Fruit fly (Drosophila melanogaster) whole organism, embryonic: ENCODE data around the gene CG5921.
A peak's percentile ranks its signal among the peaks of the same experiment; 100 is the strongest.

Experiments used
- Atf3 ChIP-seq: fragments of 200-800 bp; sonication (Bioruptor generic); optimal IDR thresholded peaks from 3 replicates; lab custom pipeline; 2016; ENCODE audit warnings: missing biosample characterization, missing genetic modification characterization
- CG11093 ChIP-seq: fragments of 200-800 bp; sonication (Bioruptor generic); IDR thresholded peaks from 3 replicates; pipeline ENCODE4 v1.3.6; 2022; ENCODE audit warnings: missing biosample characterization, missing genetic modification characterization
- CG11504 ChIP-seq: fragments of 200-800 bp; sonication (Bioruptor generic); optimal IDR thresholded peaks from 3 replicates; lab custom pipeline; 2019; ENCODE audit warnings: missing biosample characterization, mild to moderate bottlenecking, missing genetic modification characterization, moderate library complexity
- CG13624 ChIP-seq: fragments of 200-800 bp; sonication (Bioruptor generic); optimal IDR thresholded peaks from 2 replicates; lab custom pipeline; 2016; ENCODE audit warnings: missing biosample characterization, missing genetic modification characterization
- CG13775 ChIP-seq: fragments of 200-800 bp; sonication (Bioruptor generic); optimal IDR thresholded peaks from 3 replicates; lab custom pipeline; 2017; ENCODE audit warnings: missing biosample characterization, mild to moderate bottlenecking, missing genetic modification characterization
- CG14441 ChIP-seq: fragments of 200-800 bp; sonication (Bioruptor generic); IDR thresholded peaks from 2 replicates; pipeline ENCODE4 v1.3.6; 2022; ENCODE audit warnings: missing biosample characterization, missing genetic modification characterization
- CG14965 ChIP-seq: fragments of 200-800 bp; sonication (Bioruptor generic); optimal IDR thresholded peaks from 2 replicates; lab custom pipeline; 2016; ENCODE audit warnings: missing biosample characterization, missing genetic modification characterization, borderline replicate concordance
- CG17802 ChIP-seq: fragments of 200-800 bp; sonication (Bioruptor generic); optimal IDR thresholded peaks from 2 replicates; lab custom pipeline; 2018; ENCODE audit warnings: missing biosample characterization, mild to moderate bottlenecking, missing genetic modification characterization, moderate library complexity
- CG2875 ChIP-seq: fragments of 200-800 bp; sonication (Bioruptor generic); optimal IDR thresholded peaks from 2 replicates; lab custom pipeline; 2017; ENCODE audit warnings: missing biosample characterization, mild to moderate bottlenecking, missing genetic modification characterization, missing genetic modification reagents
- CG31388 ChIP-seq: fragments of 200-800 bp; sonication (Bioruptor generic); optimal IDR thresholded peaks from 2 replicates; lab custom pipeline; 2016; ENCODE audit warnings: missing biosample characterization, missing genetic modification characterization
- CG3163 ChIP-seq: fragments of 200-800 bp; sonication (Bioruptor generic); optimal IDR thresholded peaks from 3 replicates; lab custom pipeline; 2016; ENCODE audit warnings: missing biosample characterization, missing genetic modification characterization
- CG3281 ChIP-seq: fragments of 200-800 bp; sonication (Bioruptor generic); optimal IDR thresholded peaks from 3 replicates; lab custom pipeline; 2017; ENCODE audit warnings: missing biosample characterization, mild to moderate bottlenecking, missing genetic modification characterization
- CG5245 ChIP-seq: fragments of 200-800 bp; sonication (Bioruptor generic); optimal IDR thresholded peaks from 3 replicates; lab custom pipeline; 2016; ENCODE audit warnings: missing biosample characterization, missing genetic modification characterization
- CG6272 ChIP-seq: fragments of 200-800 bp; sonication (Bioruptor generic); IDR thresholded peaks from 2 replicates; pipeline ENCODE4 v1.3.6; 2022; ENCODE audit warnings: missing biosample characterization, missing genetic modification characterization
- CG6654 ChIP-seq: fragments of 200-800 bp; sonication (Bioruptor generic); optimal IDR thresholded peaks from 2 replicates; lab custom pipeline; 2017; ENCODE audit warnings: missing biosample characterization, mild to moderate bottlenecking, missing genetic modification characterization
- CG7372 ChIP-seq: fragments of 200-800 bp; sonication (Bioruptor generic); IDR thresholded peaks from 2 replicates; pipeline ENCODE4 v1.3.6; 2022; ENCODE audit warnings: missing biosample characterization, missing genetic modification characterization
- CG8478 ChIP-seq: fragments of >200 bp; optimal IDR thresholded peaks from 2 replicates; lab custom pipeline; 2018
- CG9727 ChIP-seq: fragments of 200-800 bp; sonication (Bioruptor generic); optimal IDR thresholded peaks from 3 replicates; lab custom pipeline; 2017; ENCODE audit warnings: missing biosample characterization, mild to moderate bottlenecking, missing genetic modification characterization
- CG9876 ChIP-seq: fragments of 200-800 bp; sonication (Bioruptor generic); optimal IDR thresholded peaks from 2 replicates; lab custom pipeline; 2016; ENCODE audit warnings: missing biosample characterization, missing genetic modification characterization
- Dad ChIP-seq: fragments of 200-800 bp; sonication (Bioruptor generic); optimal IDR thresholded peaks from 3 replicates; lab custom pipeline; 2016; ENCODE audit warnings: missing biosample characterization, missing genetic modification characterization
- Deaf1 ChIP-seq: fragments of 200-800 bp; optimal IDR thresholded peaks from 3 replicates; lab custom pipeline; 2019; ENCODE audit warnings: missing biosample characterization, mild to moderate bottlenecking, missing genetic modification characterization, moderate library complexity
- Dll ChIP-seq: fragments of 200-800 bp; sonication (Bioruptor generic); IDR thresholded peaks from 4 replicates; pipeline ENCODE4 v1.3.6; 2022; ENCODE audit warnings: missing biosample characterization, missing genetic modification characterization; ENCODE audit not compliant: partially characterized antibody
- E2f2 ChIP-seq: fragments of 200-800 bp; sonication (Bioruptor generic); IDR thresholded peaks from 2 replicates; pipeline ENCODE4 v1.3.6; 2022; ENCODE audit warnings: missing biosample characterization, missing genetic modification characterization
- Ets65A ChIP-seq: fragments of 200-800 bp; sonication (Bioruptor generic); peaks from one replicate; lab custom pipeline; 2016; ENCODE audit warnings: missing biosample characterization, missing genetic modification characterization
- Hey ChIP-seq: fragments of 200-800 bp; sonication (Bioruptor generic); optimal IDR thresholded peaks from 3 replicates; lab custom pipeline; 2018; ENCODE audit warnings: missing biosample characterization, mild to moderate bottlenecking, missing genetic modification characterization
- HmgD ChIP-seq: fragments of 200-800 bp; sonication (Bioruptor generic); optimal IDR thresholded peaks from 3 replicates; lab custom pipeline; 2016; ENCODE audit warnings: missing biosample characterization, missing genetic modification characterization
- Pdp1 ChIP-seq, 2 experiments: fragments of 200-800 bp; sonication (Bioruptor generic); optimal IDR thresholded peaks; 3 replicates each; lab custom pipeline; 2016; ENCODE audit warnings: missing biosample characterization in 2 of 2, missing genetic modification characterization in 2 of 2, mild to moderate bottlenecking in 1 of 2, moderate library complexity in 1 of 2
- Sry-β ChIP-seq: fragments of 200-800 bp; sonication (Bioruptor generic); optimal IDR thresholded peaks from 2 replicates; lab custom pipeline; 2018; ENCODE audit warnings: missing biosample characterization, mild to moderate bottlenecking, missing genetic modification characterization, moderate library complexity
- Trl ChIP-seq, 3 experiments: fragments of >200 bp in 2 of 3; fragments of 200-800 bp in 1 of 3; sonication (Bioruptor generic) in 1 of 3; optimal IDR thresholded peaks; 2 replicates in 1 of 3; 3 replicates in 2 of 3; lab custom pipeline; 2016 to 2017; ENCODE audit warnings: missing biosample characterization in 1 of 3, missing genetic modification characterization in 1 of 3
- al ChIP-seq: fragments of 200-800 bp; sonication (Bioruptor generic); IDR thresholded peaks from 2 replicates; pipeline ENCODE4 v1.3.6; 2022; ENCODE audit warnings: missing biosample characterization, missing genetic modification characterization
- ase ChIP-seq: fragments of 200-800 bp; sonication (Bioruptor generic); IDR thresholded peaks from 3 replicates; pipeline ENCODE4 v1.3.6; 2022; ENCODE audit warnings: missing biosample characterization, missing genetic modification characterization
- bbx ChIP-seq: fragments of 200-800 bp; sonication (Bioruptor generic); IDR thresholded peaks from 2 replicates; pipeline ENCODE4 v1.3.6; 2022; ENCODE audit warnings: missing biosample characterization, missing genetic modification characterization; ENCODE audit not compliant: partially characterized antibody
- ci ChIP-seq: fragments of 200-800 bp; sonication (Bioruptor generic); IDR thresholded peaks from 3 replicates; pipeline ENCODE4 v1.3.6; 2022; ENCODE audit warnings: missing biosample characterization, missing genetic modification characterization
- corto ChIP-seq: fragments of 200-800 bp; sonication (Bioruptor generic); optimal IDR thresholded peaks from 2 replicates; lab custom pipeline; 2016; ENCODE audit warnings: missing biosample characterization, mild to moderate bottlenecking, missing genetic modification characterization, moderate library complexity
- dan ChIP-seq: fragments of 200-800 bp; sonication (Bioruptor generic); IDR thresholded peaks from 2 replicates; pipeline ENCODE4 v1.3.6; 2022; ENCODE audit warnings: missing biosample characterization, missing genetic modification characterization
- dmrt99B ChIP-seq: fragments of 200-800 bp; sonication (Bioruptor generic); optimal IDR thresholded peaks from 2 replicates; lab custom pipeline; 2018; ENCODE audit warnings: missing biosample characterization, mild to moderate bottlenecking, missing genetic modification characterization, moderate library complexity
- fd102C ChIP-seq: fragments of 200-800 bp; sonication (Bioruptor generic); optimal IDR thresholded peaks from 2 replicates; lab custom pipeline; 2018; ENCODE audit warnings: missing biosample characterization, mild to moderate bottlenecking, missing genetic modification characterization, moderate library complexity
- fu2 ChIP-seq: fragments of 200-800 bp; sonication (Bioruptor generic); optimal IDR thresholded peaks from 2 replicates; lab custom pipeline; 2016; ENCODE audit warnings: missing biosample characterization, missing genetic modification characterization
- gt ChIP-seq: fragments of 200-800 bp; sonication (Bioruptor generic); IDR thresholded peaks from 2 replicates; pipeline ENCODE4 v1.3.6; 2022; ENCODE audit warnings: missing biosample characterization, missing genetic modification characterization
- hb ChIP-seq: fragments of 200-800 bp; sonication (Bioruptor generic); IDR thresholded peaks from 3 replicates; pipeline ENCODE4 v1.3.6; 2022; ENCODE audit warnings: missing biosample characterization, missing genetic modification characterization; ENCODE audit not compliant: partially characterized antibody
- nau ChIP-seq: fragments of 200-800 bp; sonication (Bioruptor generic); optimal IDR thresholded peaks from 3 replicates; lab custom pipeline; 2017; ENCODE audit warnings: missing biosample characterization, mild to moderate bottlenecking, missing genetic modification characterization, missing genetic modification reagents
- rib ChIP-seq: fragments of 200-800 bp; sonication (Bioruptor generic); IDR thresholded peaks from 2 replicates; pipeline ENCODE4 v1.3.6; 2022; ENCODE audit warnings: missing biosample characterization, missing genetic modification characterization
- run ChIP-seq: fragments of 200-800 bp; sonication (Bioruptor generic); optimal IDR thresholded peaks from 3 replicates; lab custom pipeline; 2018; ENCODE audit warnings: missing biosample characterization, mild to moderate bottlenecking, missing genetic modification characterization
- salm ChIP-seq: fragments of 200-800 bp; sonication (Bioruptor generic); optimal IDR thresholded peaks from 2 replicates; lab custom pipeline; 2018; ENCODE audit warnings: missing biosample characterization, mild to moderate bottlenecking, missing genetic modification characterization
- sc ChIP-seq, 3 experiments: fragments of >200 bp in 2 of 3; fragments of 200-800 bp in 1 of 3; sonication (Bioruptor generic) in 1 of 3; optimal IDR thresholded peaks; 2 replicates in 2 of 3; 3 replicates in 1 of 3; lab custom pipeline; 2017; ENCODE audit warnings: mild to moderate bottlenecking in 1 of 3, missing biosample characterization in 1 of 3, missing genetic modification characterization in 1 of 3, missing genetic modification reagents in 1 of 3
- sens ChIP-seq: fragments of 200-800 bp; sonication (Bioruptor generic); peaks from one replicate; lab custom pipeline; 2016; ENCODE audit warnings: missing biosample characterization, missing genetic modification characterization
- ssp ChIP-seq: fragments of 200-800 bp; sonication (Bioruptor generic); IDR thresholded peaks from 2 replicates; pipeline ENCODE4 v1.3.6; 2022; ENCODE audit warnings: missing biosample characterization, missing genetic modification characterization
- toy ChIP-seq: fragments of 200-800 bp; sonication (Bioruptor generic); IDR thresholded peaks from 2 replicates; pipeline ENCODE4 v1.3.6; 2022; ENCODE audit warnings: missing biosample characterization, missing genetic modification characterization

Gene CG5921

DNA sequence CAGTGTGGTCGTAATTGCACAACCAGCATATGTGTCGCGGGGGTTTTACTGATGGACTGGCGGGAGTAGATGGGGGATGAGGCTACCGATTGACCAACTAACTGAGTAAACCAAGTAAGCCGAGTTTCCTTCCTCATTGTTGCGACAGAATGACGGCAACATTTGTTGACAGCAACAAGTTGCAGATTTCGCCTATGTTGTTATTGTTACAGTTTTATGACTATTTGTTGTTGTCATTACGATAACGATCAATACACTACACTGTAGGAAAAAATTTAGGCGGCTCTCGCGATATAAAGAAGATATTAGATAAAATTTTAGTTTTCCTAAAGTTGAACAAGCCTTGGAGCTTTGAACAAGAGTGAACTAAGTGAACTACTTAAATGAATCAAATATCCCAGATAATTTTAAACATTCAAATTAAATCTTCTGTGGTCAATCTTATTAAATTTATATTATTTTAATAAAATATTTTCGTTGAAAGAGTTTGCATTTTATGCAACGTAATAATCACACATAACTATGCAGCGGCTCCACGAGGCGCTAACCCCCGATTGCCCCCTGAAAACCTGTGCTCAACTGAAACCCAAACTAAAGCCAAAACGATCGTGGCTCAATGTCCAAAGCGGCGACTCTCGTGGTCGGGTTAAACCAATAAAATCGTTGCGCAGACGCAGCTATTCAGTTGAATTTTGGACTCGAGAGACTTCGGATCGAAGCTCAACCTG lies 16.8 kb downstream of the CG5921 start, which contains the start of gene CG5928 (continued):
- TF ChIP-seq bbx (GFP tag; lab: Robert Waterston, UW) (no peak), CG6654 (GFP tag; lab: Kevin White, UChicago) (peak; percentile 3), corto (no peak)

DNA sequence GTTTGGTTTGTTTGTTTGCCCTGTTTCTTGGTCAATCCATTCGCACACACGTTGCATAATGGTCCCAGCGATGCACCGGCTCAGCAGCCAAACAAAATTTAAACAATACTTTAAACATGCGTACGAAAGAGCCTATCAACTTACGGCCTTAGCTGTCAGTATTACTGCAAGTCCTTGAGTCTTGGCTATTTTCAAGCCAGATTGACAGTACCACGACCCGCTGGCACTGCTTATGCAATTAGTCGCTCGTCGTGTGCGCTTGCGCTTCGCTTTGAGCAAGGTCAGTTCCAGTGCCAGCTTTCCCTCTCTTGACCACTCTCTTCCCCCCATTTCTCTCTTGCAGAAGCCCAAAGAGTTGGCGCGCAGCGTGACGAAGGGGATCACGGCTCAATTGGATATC lies 18.1 kb downstream of the CG5921 start:
- no peak for TF ChIP-seq CG9876 (GFP tag; lab: Kevin White, UChicago)
- no peak for TF ChIP-seq al (GFP tag; lab: Robert Waterston, UW)
- TF ChIP-seq sens (GFP tag; lab: Kevin White, UChicago) = no peak
- TF ChIP-seq CG9727 (GFP tag; lab: Kevin White, UChicago) = no peak
- TF ChIP-seq CG5245 = no peak
- TF ChIP-seq toy (GFP tag; lab: Robert Waterston, UW) = no peak
- TF ChIP-seq Ets65A = peak; percentile 37
- no peak for TF ChIP-seq Dad (GFP tag; lab: Kevin White, UChicago)
- TF ChIP-seq hb (GFP tag; lab: Robert Waterston, UW) = no peak
- TF ChIP-seq CG2875 (GFP tag; lab: Kevin White, UChicago) = no peak
- no peak for TF ChIP-seq rib (GFP tag; lab: Robert Waterston, UW)
- TF ChIP-seq Atf3 (GFP tag; lab: Kevin White, UChicago) = no peak
- no peak for TF ChIP-seq dan (GFP tag; lab: Robert Waterston, UW)
- peak in 1 of 2 experiments; percentile 47 for TF ChIP-seq Trl (optimal IDR thresholded peaks at IDR 0.05; lab: Kevin White, UChicago)
- no peak for TF ChIP-seq Trl (GFP tag; optimal IDR thresholded peaks at IDR 0.05; lab: Kevin White, UChicago)
- peak; percentile 59 for TF ChIP-seq CG3163
- no peak for TF ChIP-seq nau (GFP tag; lab: Kevin White, UChicago)
- no peak for TF ChIP-seq CG11093 (GFP tag; lab: Robert Waterston, UW)
- TF ChIP-seq CG13775 = no peak
- no peak for TF ChIP-seq Deaf1
- no peak for TF ChIP-seq fd102C
- TF ChIP-seq fu2 (GFP tag; lab: Kevin White, UChicago) = no peak
- TF ChIP-seq Hey (tag; lab: Kevin White, UChicago) = no peak
- no peak for TF ChIP-seq CG6272 (GFP tag; lab: Robert Waterston, UW)
- peak; percentile 84 for TF ChIP-seq Sry-β (GFP tag; lab: Kevin White, UChicago)
- no peak for TF ChIP-seq CG13624 (GFP tag; lab: Kevin White, UChicago)
- no peak for TF ChIP-seq CG7372 (GFP tag; lab: Robert Waterston, UW)
- TF ChIP-seq CG14441 (GFP tag; lab: Robert Waterston, UW) = no peak
- TF ChIP-seq CG31388 = no peak
- TF ChIP-seq HmgD (GFP tag; lab: Kevin White, UChicago) = no peak
- TF ChIP-seq salm (tag; lab: Kevin White, UChicago) = no peak
- TF ChIP-seq CG17802 (tag; lab: Kevin White, UChicago) = no peak
- TF ChIP-seq CG3281 = no peak
- no peak for TF ChIP-seq CG14965
- peak; percentile 49 for TF ChIP-seq CG11504 (tag; lab: Kevin White, UChicago)
- no peak for TF ChIP-seq gt (GFP tag; lab: Robert Waterston, UW)
- TF ChIP-seq ase (GFP tag; lab: Robert Waterston, UW) = no peak
- TF ChIP-seq Pdp1 (GFP tag; optimal IDR thresholded peaks at IDR 0.05; lab: Kevin White, UChicago) = peak in 1 of 2 experiments; percentile 90
- TF ChIP-seq Dll (GFP tag; lab: Robert Waterston, UW) = 0 out of 4 replicates have a peak, but pooled peaks have one; percentile 22
- no peak for TF ChIP-seq CG8478 (lab: Kevin White, UChicago)
- no peak for TF ChIP-seq run
- peak; percentile 5 for TF ChIP-seq dmrt99B (tag; lab: Kevin White, UChicago)
- no peak for TF ChIP-seq E2f2 (GFP tag; lab: Robert Waterston, UW)
- TF ChIP-seq ci (GFP tag; lab: Robert Waterston, UW) = 0 out of 3 replicates have a peak, but pooled peaks have one; percentile 49
- TF ChIP-seq sc (optimal IDR thresholded peaks at IDR 0.05; lab: Kevin White, UChicago) = no peak
- TF ChIP-seq sc (GFP tag; optimal IDR thresholded peaks at IDR 0.05; lab: Kevin White, UChicago) = no peak
- TF ChIP-seq ssp = no peak
